Worm (Caenorhabditis elegans) whole organism, young adult: ENCODE data around the gene D2096.11.

Experiments used
- B0261.1 ChIP-seq: sonication (generic microtip); optimal IDR thresholded peaks from 2 replicates; lab custom pipeline; 2016; ENCODE audit warnings: mild to moderate bottlenecking, missing genetic modification characterization, moderate library complexity, missing compliant biosample characterization
- B0336.3 ChIP-seq: fragments of 200-800 bp; sonication (Bioruptor generic); IDR thresholded peaks from 2 replicates; pipeline ENCODE4 v1.3.6; 2022; ENCODE audit warnings: missing genetic modification characterization, missing compliant biosample characterization
- D2030.7 ChIP-seq: fragments of 200-800 bp; sonication (Bioruptor generic); IDR thresholded peaks from 2 replicates; pipeline ENCODE4 v1.3.6; 2022; ENCODE audit warnings: missing genetic modification reagents, missing genetic modification characterization, missing compliant biosample characterization
- F10E7.11 ChIP-seq: sonication (generic microtip); optimal IDR thresholded peaks from 2 replicates; lab custom pipeline; 2017; ENCODE audit warnings: mild to moderate bottlenecking, missing genetic modification characterization, moderate library complexity, missing compliant biosample characterization
- F23B12.7 ChIP-seq: sonication (generic microtip); optimal IDR thresholded peaks from 2 replicates; lab custom pipeline; 2017; ENCODE audit warnings: missing genetic modification characterization, mild to moderate bottlenecking, missing compliant biosample characterization, antibody characterized with exemption, moderate library complexity; ENCODE audit not compliant: insufficient read depth
- F33H1.4 ChIP-seq: fragments of 200-800 bp; sonication (Bioruptor generic); IDR thresholded peaks from 2 replicates; pipeline ENCODE4 v1.3.6; 2022; ENCODE audit warnings: missing genetic modification reagents, missing genetic modification characterization, missing compliant biosample characterization
- F37B4.10 ChIP-seq: fragments of 200-800 bp; sonication (Bioruptor generic); IDR thresholded peaks from 2 replicates; pipeline ENCODE4 v1.3.6; 2022; ENCODE audit warnings: missing genetic modification characterization, missing compliant biosample characterization
- F49E8.2 ChIP-seq: sonication (generic microtip); optimal IDR thresholded peaks from 3 replicates; lab custom pipeline; 2017; ENCODE audit warnings: missing genetic modification characterization, mild to moderate bottlenecking, missing compliant biosample characterization, antibody characterized with exemption, moderate library complexity; ENCODE audit not compliant: insufficient read depth
- F57C9.4 ChIP-seq: sonication (generic microtip); optimal IDR thresholded peaks from 2 replicates; lab custom pipeline; 2017; ENCODE audit warnings: mild to moderate bottlenecking, missing genetic modification characterization, missing compliant biosample characterization
- K11D2.4 ChIP-seq: fragments of 200-800 bp; sonication (Bioruptor generic); IDR thresholded peaks from 2 replicates; pipeline ENCODE4 v1.3.6; 2022; ENCODE audit warnings: missing genetic modification reagents, missing genetic modification characterization, missing compliant biosample characterization
- T26A5.8 ChIP-seq: sonication (generic microtip); optimal IDR thresholded peaks from 2 replicates; lab custom pipeline; 2016; ENCODE audit warnings: missing genetic modification characterization, missing compliant biosample characterization
- Y53F4B.3 ChIP-seq: fragments of 200-800 bp; sonication (Bioruptor generic); IDR thresholded peaks from 2 replicates; pipeline ENCODE4 v1.3.6; 2022; ENCODE audit warnings: missing genetic modification reagents, missing genetic modification characterization, missing compliant biosample characterization
- Y56A3A.18 ChIP-seq: fragments of 200-800 bp; sonication (Bioruptor generic); IDR thresholded peaks from 2 replicates; pipeline ENCODE4 v1.3.6; 2022; ENCODE audit warnings: missing genetic modification reagents, missing genetic modification characterization, missing compliant biosample characterization
- Y79H2A.3 ChIP-seq: fragments of 200-800 bp; sonication (Bioruptor generic); conservative IDR thresholded peaks from 2 replicates; pipeline ENCODE4 v1.3.6; 2022; ENCODE audit warnings: missing genetic modification reagents, missing genetic modification characterization, missing compliant biosample characterization
- akir-1 ChIP-seq: fragments of 200-800 bp; sonication (Bioruptor generic); optimal IDR thresholded peaks from 2 replicates; lab custom pipeline; 2018; ENCODE audit warnings: mild to moderate bottlenecking, missing genetic modification characterization, moderate library complexity, missing compliant biosample characterization
- attf-6 ChIP-seq: fragments of 200-800 bp; sonication (Bioruptor generic); IDR thresholded peaks from 2 replicates; pipeline ENCODE4 v1.3.6; 2022; ENCODE audit warnings: missing genetic modification reagents, missing genetic modification characterization, missing compliant biosample characterization
- ccch-3 ChIP-seq: fragments of 200-800 bp; sonication (Bioruptor generic); optimal IDR thresholded peaks from 2 replicates; lab custom pipeline; 2018; ENCODE audit warnings: mild to moderate bottlenecking, missing genetic modification characterization, missing compliant biosample characterization
- cebp-1 ChIP-seq, 2 experiments: fragments of 200-800 bp in 1 of 2; sonication (Bioruptor generic) in 1 of 2; sonication (generic microtip) in 1 of 2; IDR thresholded peaks in 1 of 2; optimal IDR thresholded peaks in 1 of 2; 2 replicates each; pipeline versions ENCODE4 v1.3.6 to Lab custom; 2017 to 2022; ENCODE audit warnings: missing compliant biosample characterization in 2 of 2, missing genetic modification characterization in 2 of 2, mild to moderate bottlenecking in 1 of 2, missing genetic modification reagents in 1 of 2, moderate library complexity in 1 of 2
- ceh-100 ChIP-seq: fragments of 200-800 bp; sonication (Bioruptor generic); IDR thresholded peaks from 2 replicates; pipeline ENCODE4 v1.3.6; 2022; ENCODE audit warnings: missing genetic modification reagents, missing genetic modification characterization, missing compliant biosample characterization
- ceh-27 ChIP-seq: fragments of 200-800 bp; sonication (Bioruptor generic); optimal IDR thresholded peaks from 2 replicates; lab custom pipeline; 2018; ENCODE audit warnings: mild to moderate bottlenecking, missing genetic modification characterization, moderate library complexity, missing compliant biosample characterization
- ceh-40 ChIP-seq: fragments of 200-800 bp; sonication (Bioruptor generic); IDR thresholded peaks from 2 replicates; pipeline ENCODE4 v1.3.6; 2022; ENCODE audit warnings: missing genetic modification characterization, missing compliant biosample characterization
- die-1 ChIP-seq: sonication (generic microtip); optimal IDR thresholded peaks from 2 replicates; lab custom pipeline; 2016; ENCODE audit warnings: missing genotype, mild to moderate bottlenecking, missing genetic modification characterization, missing compliant biosample characterization
- dox-1 ChIP-seq: fragments of 200-800 bp; sonication (Bioruptor generic); IDR thresholded peaks from 2 replicates; pipeline ENCODE4 v1.3.6; 2022; ENCODE audit warnings: missing genetic modification reagents, missing genetic modification characterization, missing compliant biosample characterization
- dpff-1 ChIP-seq: sonication (generic microtip); optimal IDR thresholded peaks from 2 replicates; lab custom pipeline; 2017; ENCODE audit warnings: mild to moderate bottlenecking, missing genetic modification characterization, missing compliant biosample characterization
- egl-18 ChIP-seq: fragments of 200-800 bp; sonication (Bioruptor generic); IDR thresholded peaks from 2 replicates; pipeline ENCODE4 v1.3.6; 2022; ENCODE audit warnings: missing genetic modification reagents, missing genetic modification characterization, missing compliant biosample characterization
- egl-44 ChIP-seq: fragments of 200-800 bp; sonication (Bioruptor generic); IDR thresholded peaks from 2 replicates; pipeline ENCODE4 v1.3.6; 2022; ENCODE audit warnings: missing genetic modification reagents, missing genetic modification characterization, missing compliant biosample characterization
- fkh-3 ChIP-seq: sonication (generic microtip); optimal IDR thresholded peaks from 2 replicates; lab custom pipeline; 2016; ENCODE audit warnings: mild to moderate bottlenecking, missing genetic modification characterization, missing compliant biosample characterization
- him-1 ChIP-seq: sonication (generic microtip); optimal IDR thresholded peaks from 2 replicates; lab custom pipeline; 2016; ENCODE audit warnings: missing genotype, missing genetic modification reagents, missing genetic modification characterization, missing compliant biosample characterization
- hlh-26 ChIP-seq: fragments of 200-800 bp; sonication (Bioruptor generic); conservative IDR thresholded peaks from 2 replicates; pipeline ENCODE4 v1.3.6; 2022; ENCODE audit warnings: missing genetic modification reagents, missing genetic modification characterization, missing compliant biosample characterization
- hmg-1.2 ChIP-seq: fragments of 200-800 bp; sonication (Bioruptor generic); IDR thresholded peaks from 2 replicates; pipeline ENCODE4 v1.3.6; 2022; ENCODE audit warnings: missing genetic modification reagents, missing genetic modification characterization, missing compliant biosample characterization
- let-526 ChIP-seq: fragments of 200-800 bp; sonication (Bioruptor generic); IDR thresholded peaks from 2 replicates; pipeline ENCODE4 v1.3.6; 2022; ENCODE audit warnings: missing genetic modification reagents, missing genetic modification characterization, missing compliant biosample characterization
- lin-26 ChIP-seq: fragments of 200-800 bp; sonication (Bioruptor generic); IDR thresholded peaks from 2 replicates; pipeline ENCODE4 v1.3.6; 2022; ENCODE audit warnings: missing genetic modification reagents, missing genetic modification characterization, missing compliant biosample characterization
- lin-40 ChIP-seq: sonication (generic microtip); optimal IDR thresholded peaks from 2 replicates; lab custom pipeline; 2016; ENCODE audit warnings: missing genetic modification characterization, mild to moderate bottlenecking, missing compliant biosample characterization, missing genotype, missing genetic modification reagents
- lsl-1 ChIP-seq: fragments of 200-800 bp; sonication (Bioruptor generic); optimal IDR thresholded peaks from 2 replicates; lab custom pipeline; 2018; ENCODE audit warnings: mild to moderate bottlenecking, missing genetic modification characterization, moderate library complexity, missing compliant biosample characterization
- madf-6 ChIP-seq: fragments of 200-800 bp; sonication (Bioruptor generic); IDR thresholded peaks from 2 replicates; pipeline ENCODE4 v1.3.6; 2022; ENCODE audit warnings: missing genetic modification reagents, missing genetic modification characterization, missing compliant biosample characterization
- mel-28 ChIP-seq: sonication (generic microtip); optimal IDR thresholded peaks from 2 replicates; lab custom pipeline; 2016; ENCODE audit warnings: borderline replicate concordance, mild to moderate bottlenecking, missing genetic modification characterization, missing compliant biosample characterization
- nfya-2 ChIP-seq: fragments of 200-800 bp; sonication (Bioruptor generic); IDR thresholded peaks from 2 replicates; pipeline ENCODE4 v1.3.6; 2022; ENCODE audit warnings: missing genetic modification reagents, missing genetic modification characterization, missing compliant biosample characterization
- pbrm-1 ChIP-seq: fragments of 200-800 bp; sonication (Bioruptor generic); IDR thresholded peaks from 2 replicates; pipeline ENCODE4 v1.3.6; 2022; ENCODE audit warnings: missing genetic modification reagents, missing genetic modification characterization, missing compliant biosample characterization
- rec-8 ChIP-seq, 2 experiments: sonication (generic microtip); optimal IDR thresholded peaks; 2 replicates each; lab custom pipeline; 2016; ENCODE audit warnings: mild to moderate bottlenecking in 2 of 2, missing genetic modification characterization in 2 of 2, missing genetic modification reagents in 2 of 2, missing genotype in 2 of 2, missing biosample characterization in 1 of 2, missing compliant biosample characterization in 1 of 2, moderate library complexity in 1 of 2
- snpc-1.1 ChIP-seq: sonication (generic microtip); optimal IDR thresholded peaks from 2 replicates; lab custom pipeline; 2017; ENCODE audit warnings: missing genetic modification characterization, mild to moderate bottlenecking, missing compliant biosample characterization, antibody characterized with exemption, moderate library complexity, missing genotype, missing genetic modification reagents; ENCODE audit not compliant: insufficient read depth
- snpc-3.4 ChIP-seq: sonication (generic microtip); optimal IDR thresholded peaks from 2 replicates; lab custom pipeline; 2017; ENCODE audit warnings: missing genetic modification characterization, mild to moderate bottlenecking, missing compliant biosample characterization, antibody characterized with exemption, moderate library complexity, missing genotype, missing genetic modification reagents
- sptf-2 ChIP-seq: fragments of 200-800 bp; sonication (Bioruptor generic); optimal IDR thresholded peaks from 2 replicates; lab custom pipeline; 2018; ENCODE audit warnings: mild to moderate bottlenecking, missing genetic modification characterization, missing compliant biosample characterization
- unc-130 ChIP-seq: sonication (generic microtip); optimal IDR thresholded peaks from 2 replicates; lab custom pipeline; 2016; ENCODE audit warnings: missing genetic modification reagents, missing genetic modification characterization, missing compliant biosample characterization
- unc-62 ChIP-seq: fragments of 150-350 bp; optimal IDR thresholded peaks from 2 replicates; lab custom pipeline; 2014; ENCODE audit warnings: missing biosample characterization, missing genetic modification reagents, missing genetic modification characterization
- ztf-18 ChIP-seq: sonication (generic microtip); optimal IDR thresholded peaks from 2 replicates; lab custom pipeline; 2016; ENCODE audit warnings: missing genotype, mild to moderate bottlenecking, missing genetic modification characterization, missing compliant biosample characterization
- ztf-25 ChIP-seq: fragments of 200-800 bp; sonication (Bioruptor generic); IDR thresholded peaks from 2 replicates; pipeline ENCODE4 v1.3.6; 2022; ENCODE audit warnings: missing genetic modification reagents, missing genetic modification characterization, missing compliant biosample characterization
- ztf-26 ChIP-seq: sonication (generic microtip); optimal IDR thresholded peaks from 2 replicates; lab custom pipeline; 2017; ENCODE audit warnings: missing genetic modification characterization, missing compliant biosample characterization

The D2096.11 gene

ce11 chrIV:8377501-8377900, 16.5 kb downstream of the D2096.11 start, which contains the start of gene D2096.7 (continued):
- TF ChIP-seq hlh-26 (GFP tag; lab: Robert Waterston, UW) = peak; percentile 68; the same call in 1 of the 2 replicates
- peak; percentile 93 for TF ChIP-seq T26A5.8 (tag; lab: Kevin White, UChicago)
- peak; percentile 79; the same call in 1 of the 2 replicates for TF ChIP-seq ztf-25
- no peak for TF ChIP-seq let-526 (GFP tag; lab: Robert Waterston, UW)
- peak; percentile 86 for TF ChIP-seq madf-6 (GFP tag; lab: Robert Waterston, UW)
- peak; percentile 93 for TF ChIP-seq nfya-2
- TF ChIP-seq Y53F4B.3 (GFP tag; lab: Robert Waterston, UW) = no peak
- peak; percentile 70 for TF ChIP-seq dox-1 (GFP tag; lab: Robert Waterston, UW)
- TF ChIP-seq cebp-1 (GFP tag; IDR thresholded peaks at IDR 0.05; lab: Robert Waterston, UW) = 0 out of 2 replicates have a peak, but pooled peaks have one; percentile 19
- peak; percentile 76 for TF ChIP-seq cebp-1 (tag; optimal IDR thresholded peaks at IDR 0.05; lab: Kevin White, UChicago)
- TF ChIP-seq F33H1.4 (GFP tag; lab: Robert Waterston, UW) = peak; percentile 59
- peak; percentile 48 for TF ChIP-seq snpc-1.1 (tag; lab: Kevin White, UChicago)
- peak; percentile 2 for TF ChIP-seq snpc-3.4 (tag; lab: Kevin White, UChicago)
- peak; percentile 72 for TF ChIP-seq F57C9.4 (tag; lab: Kevin White, UChicago)
- no peak for TF ChIP-seq unc-62 (GFP tag; lab: Kevin White, UChicago)
- TF ChIP-seq ceh-100 (GFP tag; lab: Robert Waterston, UW) = peak; percentile 74
- peak; percentile 51; the same call in 1 of the 2 replicates for TF ChIP-seq egl-18 (GFP tag; lab: Robert Waterston, UW)
- peak; percentile 85 for TF ChIP-seq F10E7.11 (tag; lab: Kevin White, UChicago)
- no peak for TF ChIP-seq rec-8 (tag; optimal IDR thresholded peaks at IDR 0.05; lab: Kevin White, UChicago)
- peak; percentile 95 for TF ChIP-seq F49E8.2 (tag; lab: Kevin White, UChicago)
- TF ChIP-seq ceh-27 (GFP tag; lab: Kevin White, UChicago) = no peak
- TF ChIP-seq ccch-3 (GFP tag; lab: Kevin White, UChicago) = no peak
- peak; percentile 54; the same call in 1 of the 2 replicates for TF ChIP-seq hmg-1.2 (GFP tag; lab: Robert Waterston, UW)
- no peak for TF ChIP-seq akir-1 (GFP tag; lab: Kevin White, UChicago)
- TF ChIP-seq egl-44 = no peak; the same call in none of the 2 replicates
- peak; percentile 15; the same call in 1 of the 2 replicates for TF ChIP-seq D2030.7 (GFP tag; lab: Robert Waterston, UW)
- no peak for TF ChIP-seq mel-28 (tag; lab: Kevin White, UChicago)
- peak; percentile 85 for TF ChIP-seq lin-26 (GFP tag; lab: Robert Waterston, UW)
- no peak for TF ChIP-seq sptf-2 (GFP tag; lab: Kevin White, UChicago)
- TF ChIP-seq B0336.3 (GFP tag; lab: Robert Waterston, UW) = peak; percentile 96
- TF ChIP-seq B0261.1 (tag; lab: Kevin White, UChicago) = peak; percentile 35
- peak; percentile 89 for TF ChIP-seq unc-130
- peak; percentile 95 for TF ChIP-seq Y56A3A.18 (GFP tag; lab: Robert Waterston, UW)
- 0 out of 2 replicates have a peak, but pooled peaks have one; percentile 22 for TF ChIP-seq K11D2.4 (GFP tag; lab: Robert Waterston, UW)
- TF ChIP-seq fkh-3 = peak; percentile 77
- no peak for TF ChIP-seq ztf-26 (tag; lab: Kevin White, UChicago)
- peak; percentile 77 for TF ChIP-seq Y79H2A.3 (GFP tag; lab: Robert Waterston, UW)
- TF ChIP-seq F23B12.7 (tag; lab: Kevin White, UChicago) = no peak
- TF ChIP-seq lsl-1 (GFP tag; lab: Kevin White, UChicago) = peak; percentile 64
- peak; percentile 78 for TF ChIP-seq die-1 (tag; lab: Kevin White, UChicago)
- TF ChIP-seq ztf-18 = peak; percentile 57
- TF ChIP-seq lin-40 (tag; lab: Kevin White, UChicago) = no peak
- peak; percentile 87 for TF ChIP-seq pbrm-1 (GFP tag; lab: Robert Waterston, UW)
- TF ChIP-seq him-1 = peak; percentile 80
- TF ChIP-seq dpff-1 (tag; lab: Kevin White, UChicago) = peak; percentile 79
- TF ChIP-seq ceh-40 (GFP tag; lab: Robert Waterston, UW) = no peak
- peak; percentile 89 for TF ChIP-seq attf-6 (GFP tag; lab: Robert Waterston, UW)
- 0 out of 2 replicates have a peak, but pooled peaks have one; percentile 88 for TF ChIP-seq F37B4.10 (GFP tag; lab: Robert Waterston, UW)
